Fruit fly (Drosophila melanogaster) whole organism: ENCODE data around the gene CG7214.
A peak's percentile ranks its signal among the peaks of the same experiment; 100 is the strongest.
"Not testable (repeated sequence)": the region's sequence is repeated elsewhere in the genome, so short reads cannot be mapped to it uniquely, and the experiment has no call there.

ENCODE experiments used
- CG8478 ChIP-seq: fragments of >200 bp; optimal IDR thresholded peaks from 2 replicates; lab custom pipeline; 2018; ENCODE audit warnings: inconsistent platforms
- Dll ChIP-seq: fragments of >200 bp; optimal IDR thresholded peaks from 2 replicates; lab custom pipeline; 2017
- EcR ChIP-seq, 2 experiments: fragments of >200 bp; optimal IDR thresholded peaks; 2 replicates each; lab custom pipeline; 2017; ENCODE audit warnings: missing biosample characterization in 2 of 2, missing genetic modification characterization in 2 of 2, missing genetic modification reagents in 2 of 2
- pan ChIP-seq: fragments of >200 bp; optimal IDR thresholded peaks from 2 replicates; lab custom pipeline; 2017
- psq ChIP-seq: fragments of >200 bp; optimal IDR thresholded peaks from 2 replicates; lab custom pipeline; 2017
- usp ChIP-seq: fragments of >200 bp; optimal IDR thresholded peaks from 2 replicates; lab custom pipeline; 2017; ENCODE audit warnings: missing biosample characterization, missing genetic modification characterization, mixed read lengths

CG7214 gene

DNA sequence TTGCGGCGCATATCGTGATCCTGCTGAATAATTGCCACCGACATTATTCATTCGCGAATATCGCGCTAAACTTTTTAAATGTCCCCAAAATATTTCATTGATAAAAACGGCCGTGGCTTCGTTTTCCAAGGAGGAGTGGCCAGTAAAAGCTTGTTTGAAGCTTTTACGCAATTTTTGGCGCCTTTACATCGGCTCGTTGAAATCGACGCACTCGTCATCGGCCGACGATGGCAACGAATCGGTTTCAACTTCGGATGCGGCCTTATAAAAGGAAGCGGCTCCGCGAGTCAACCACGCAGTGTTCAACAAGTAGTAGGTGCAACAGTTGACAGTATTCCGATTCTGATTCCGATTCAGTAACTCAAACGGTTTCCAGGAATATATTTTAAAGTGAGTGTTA lies 22.7 kb upstream of the CG7214 start, which contains the start of gene CG7191:
Gene CG7191 (plus strand): TSS at position 301 of the 400 bp plus-strand sequence.
- TF ChIP-seq psq (lab: Kevin White, UChicago) = no peak
- TF ChIP-seq CG8478 (lab: Kevin White, UChicago) = no peak
- TF ChIP-seq EcR (GFP tag; optimal IDR thresholded peaks at IDR 0.05; lab: Kevin White, UChicago) = no peak
- no peak for TF ChIP-seq pan
- no peak for TF ChIP-seq usp (GFP tag; lab: Kevin White, UChicago)
- no peak for TF ChIP-seq Dll (lab: Kevin White, UChicago)

DNA sequence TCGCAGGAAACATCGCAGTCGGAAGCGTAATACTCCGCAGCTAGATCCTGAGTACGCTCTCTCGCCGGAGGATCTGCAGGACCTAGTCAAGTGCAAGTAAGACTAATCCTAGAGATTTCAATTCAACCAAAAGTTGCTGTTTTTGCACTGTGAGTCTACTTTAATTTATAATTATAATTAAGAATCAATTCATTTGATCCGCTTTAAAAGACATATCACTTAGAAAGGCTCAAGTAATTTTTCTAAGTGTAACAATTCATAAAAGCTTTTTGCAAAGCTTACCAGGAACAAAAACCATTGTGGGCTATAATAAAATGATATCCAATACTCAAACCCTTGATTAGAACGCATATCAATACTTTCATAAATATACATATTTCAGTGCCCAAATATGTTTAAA lies 12.2 kb upstream of the CG7214 start:
- no peak for TF ChIP-seq psq (lab: Kevin White, UChicago)
- no peak for TF ChIP-seq pan
- no peak for TF ChIP-seq Dll (lab: Kevin White, UChicago)
- TF ChIP-seq EcR (GFP tag; optimal IDR thresholded peaks at IDR 0.05; lab: Kevin White, UChicago) = no peak
- TF ChIP-seq CG8478 (lab: Kevin White, UChicago) = no peak
- no peak for TF ChIP-seq usp (GFP tag; lab: Kevin White, UChicago)

DNA sequence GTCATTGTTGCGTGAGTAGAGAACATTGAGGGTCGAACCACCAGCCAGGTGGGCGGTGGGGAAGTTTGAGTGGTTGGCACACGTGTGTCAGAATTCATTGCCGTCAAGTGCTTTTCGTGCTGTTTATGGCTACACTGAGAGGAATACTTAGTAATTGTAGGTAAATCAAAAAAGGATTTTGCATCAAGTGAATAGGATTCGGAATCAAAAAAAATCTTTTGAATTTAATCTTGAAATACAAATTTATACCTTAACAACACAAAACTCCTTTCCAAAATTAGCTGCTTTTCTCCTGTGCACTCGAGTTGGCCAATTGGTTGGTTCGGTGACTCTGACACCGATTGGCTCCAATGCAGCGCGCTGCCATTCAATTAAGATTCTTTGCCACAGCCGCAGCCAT lies 9.9 kb upstream of the CG7214 start:
- TF ChIP-seq Dll (lab: Kevin White, UChicago) = no peak
- no peak for TF ChIP-seq CG8478 (lab: Kevin White, UChicago)
- no peak for TF ChIP-seq usp (GFP tag; lab: Kevin White, UChicago)
- no peak for TF ChIP-seq psq (lab: Kevin White, UChicago)
- no peak for TF ChIP-seq EcR (GFP tag; optimal IDR thresholded peaks at IDR 0.05; lab: Kevin White, UChicago)
- TF ChIP-seq pan = no peak

DNA sequence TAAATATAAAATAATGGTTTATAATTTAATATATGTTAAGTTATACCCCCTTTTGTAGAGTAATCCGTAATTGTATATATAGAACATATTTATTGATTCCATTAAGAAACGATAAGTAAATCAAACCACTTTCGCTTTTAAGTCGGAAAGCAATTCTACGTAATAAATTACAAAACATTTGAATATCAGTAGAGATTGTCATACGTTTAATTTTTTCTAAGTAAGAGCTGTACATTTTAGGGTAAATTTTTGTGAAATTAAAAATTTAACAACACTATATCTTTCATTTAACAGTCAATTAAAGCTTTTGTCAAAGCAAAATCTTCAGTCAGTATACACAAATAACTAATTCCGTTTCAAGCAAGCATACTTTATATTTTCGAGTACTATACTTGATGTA lies 9.2 kb upstream of the CG7214 start, which contains the start of gene CG46025:
Gene CG46025 (plus strand): TSS at position 301 of the 400 bp plus-strand sequence.
- TF ChIP-seq psq (lab: Kevin White, UChicago) = no peak
- TF ChIP-seq usp (GFP tag; lab: Kevin White, UChicago) = no peak

DNA sequence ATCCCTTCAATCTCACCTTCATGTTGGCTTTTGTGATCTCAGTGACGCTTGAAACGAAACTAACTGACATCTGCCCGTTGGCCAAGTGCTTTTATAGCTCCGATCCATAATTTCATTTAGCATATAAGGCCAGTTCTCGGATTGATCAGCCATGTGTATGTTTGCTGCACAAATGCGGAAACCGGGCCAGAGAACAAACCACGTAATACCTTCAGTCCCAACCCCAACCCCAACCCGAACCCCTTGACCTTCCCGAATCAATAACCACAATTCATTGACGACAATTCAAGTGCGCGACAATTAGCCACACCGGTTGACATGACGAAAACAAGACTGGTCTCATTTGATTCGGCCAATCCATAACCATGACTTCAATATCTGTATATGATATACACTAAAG lies 8.4 kb upstream of the CG7214 start, which contains the start of gene CG7203:
Gene CG7203 (minus strand): TSS at position 101 of the 400 bp plus-strand sequence.
- TF ChIP-seq CG8478 (lab: Kevin White, UChicago) (no peak), pan (no peak), EcR (GFP tag; optimal IDR thresholded peaks at IDR 0.05; lab: Kevin White, UChicago) (no peak), usp (GFP tag; lab: Kevin White, UChicago) (no peak)

DNA sequence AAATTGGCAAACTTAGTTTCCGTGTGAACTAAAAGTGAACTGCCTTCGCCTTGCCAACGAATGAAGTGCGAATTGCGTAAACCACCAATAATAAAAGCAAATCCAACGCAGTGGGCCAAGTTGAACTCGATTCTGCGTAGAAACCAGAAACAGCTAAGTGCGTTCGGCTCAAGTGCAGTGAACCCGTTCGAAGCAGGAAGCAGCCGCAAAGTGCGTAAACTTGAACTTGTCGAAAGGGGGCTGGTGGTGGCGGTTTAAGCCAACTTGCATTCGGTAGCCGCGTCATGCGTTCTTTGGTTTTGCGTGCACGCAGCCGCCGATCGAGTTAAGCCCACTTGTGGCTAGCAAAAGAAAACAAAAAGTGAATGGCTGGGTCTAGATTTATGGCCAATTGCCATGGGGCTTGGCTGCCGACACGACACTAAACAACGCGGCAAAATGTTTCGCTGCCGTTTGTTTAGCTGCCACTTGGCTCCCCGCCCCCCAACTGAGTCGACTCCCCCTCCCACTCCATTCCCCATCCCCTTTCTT lies 6.1 kb upstream of the CG7214 start:
- peak in 1 of 2 experiments; percentile 72 for TF ChIP-seq EcR (GFP tag; optimal IDR thresholded peaks at IDR 0.05; lab: Kevin White, UChicago)
- TF ChIP-seq Dll (lab: Kevin White, UChicago) = no peak

DNA sequence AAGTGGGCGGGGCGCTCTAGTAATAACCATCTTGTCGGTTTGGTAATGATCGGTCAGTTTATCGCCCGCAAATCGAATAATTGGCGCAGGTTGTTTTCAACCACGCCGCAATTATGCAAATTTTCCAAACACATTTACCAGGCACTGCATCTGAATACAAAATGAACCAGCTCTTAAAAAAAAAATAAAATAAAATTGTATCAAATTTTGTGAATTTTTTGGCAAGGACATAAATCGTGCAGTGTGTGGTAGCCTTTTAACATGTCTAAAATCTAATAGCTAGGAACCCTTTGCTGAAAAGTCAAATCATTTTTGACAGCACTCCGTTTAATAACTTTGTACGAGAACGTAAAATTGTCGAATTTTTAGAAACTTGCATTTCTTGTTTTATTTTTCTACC lies 2.3 kb upstream of the CG7214 start, which contains the start of gene ATPsynGL:
Gene ATPsynGL (plus strand): TSS at position 301 of the 400 bp plus-strand sequence.
- TF ChIP-seq CG8478 (lab: Kevin White, UChicago) = no peak
- TF ChIP-seq EcR (GFP tag; optimal IDR thresholded peaks at IDR 0.05; lab: Kevin White, UChicago) = no peak
- no peak for TF ChIP-seq psq (lab: Kevin White, UChicago)
- no peak for TF ChIP-seq pan
- TF ChIP-seq usp (GFP tag; lab: Kevin White, UChicago) = no peak
- TF ChIP-seq Dll (lab: Kevin White, UChicago) = no peak

DNA sequence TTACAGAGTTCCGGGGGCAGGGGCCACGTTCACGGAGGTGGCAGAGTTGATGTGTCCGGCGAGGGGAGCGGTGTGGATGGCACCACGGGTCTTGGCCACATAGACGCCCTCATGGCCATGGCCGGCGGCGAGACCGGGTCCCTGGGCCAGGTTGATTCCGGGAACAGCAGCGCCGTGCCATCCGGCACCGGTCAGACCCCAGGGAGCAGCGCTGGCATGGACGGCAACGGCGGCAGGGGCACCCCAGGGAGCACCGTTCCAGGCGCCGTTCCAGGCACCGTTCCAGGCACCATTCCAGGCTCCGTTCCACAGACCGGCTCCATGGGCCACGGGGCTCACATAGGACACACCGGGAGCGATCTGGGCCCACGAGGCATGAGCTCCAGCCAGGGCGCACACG lies 431 bp downstream of the CG7214 start:
- TF ChIP-seq pan (no peak), psq (lab: Kevin White, UChicago) (no peak), CG8478 (lab: Kevin White, UChicago) (no peak), usp (GFP tag; lab: Kevin White, UChicago) (no peak), EcR (GFP tag; optimal IDR thresholded peaks at IDR 0.05; lab: Kevin White, UChicago) (no peak), Dll (lab: Kevin White, UChicago) (no peak)

DNA sequence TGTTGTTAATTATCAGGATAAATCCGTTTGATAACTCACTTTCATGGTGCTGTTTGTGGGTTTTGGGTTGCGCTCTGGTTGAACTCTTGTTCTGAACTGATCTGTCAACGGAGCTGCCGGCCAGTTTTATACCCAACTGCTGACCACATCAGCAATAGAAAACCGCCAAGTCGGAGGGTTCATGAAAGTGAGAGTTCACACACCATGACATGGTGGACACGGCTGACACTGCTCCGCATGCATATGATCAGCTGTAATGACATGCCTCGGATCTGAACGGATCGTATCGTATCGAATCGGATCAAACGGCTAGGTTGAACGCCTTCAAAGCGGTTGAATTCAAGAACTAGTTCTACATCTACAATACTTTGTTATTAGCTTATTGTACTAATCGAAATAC lies 3.2 kb downstream of the CG7214 start, which contains the start of gene Acp1:
Gene Acp1 (minus strand): TSS at position 101 of the 400 bp plus-strand sequence.
- TF ChIP-seq pan (no peak), CG8478 (lab: Kevin White, UChicago) (no peak), EcR (GFP tag; optimal IDR thresholded peaks at IDR 0.05; lab: Kevin White, UChicago) (no peak), usp (GFP tag; lab: Kevin White, UChicago) (no peak), Dll (lab: Kevin White, UChicago) (no peak), psq (lab: Kevin White, UChicago) (no peak)

DNA sequence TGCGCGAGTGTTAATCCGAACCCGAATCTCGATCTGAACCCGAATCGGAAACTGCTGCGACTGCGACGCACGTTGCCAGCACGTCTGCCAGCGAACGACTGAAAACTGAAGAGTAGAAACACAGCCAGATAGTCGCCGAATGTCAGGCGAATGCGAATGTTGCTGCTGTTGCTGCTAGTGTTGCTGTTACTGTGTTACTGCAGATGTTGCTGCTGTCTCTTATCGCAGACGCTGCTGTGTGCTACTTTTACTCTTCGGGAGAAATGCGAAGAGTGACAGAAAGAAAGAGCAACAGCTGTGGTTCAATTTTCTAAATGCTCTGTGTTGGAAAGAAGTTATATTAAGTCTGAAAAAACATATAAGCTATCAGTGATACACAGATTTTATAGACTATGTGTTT lies 5.9 kb downstream of the CG7214 start, which contains the start of gene CG31904:
Gene CG31904 (minus strand): TSS at position 101 of the 400 bp plus-strand sequence.
- TF ChIP-seq usp (GFP tag; lab: Kevin White, UChicago); CG8478 (lab: Kevin White, UChicago); EcR (GFP tag; optimal IDR thresholded peaks at IDR 0.05; lab: Kevin White, UChicago): not testable (repeated sequence)

DNA sequence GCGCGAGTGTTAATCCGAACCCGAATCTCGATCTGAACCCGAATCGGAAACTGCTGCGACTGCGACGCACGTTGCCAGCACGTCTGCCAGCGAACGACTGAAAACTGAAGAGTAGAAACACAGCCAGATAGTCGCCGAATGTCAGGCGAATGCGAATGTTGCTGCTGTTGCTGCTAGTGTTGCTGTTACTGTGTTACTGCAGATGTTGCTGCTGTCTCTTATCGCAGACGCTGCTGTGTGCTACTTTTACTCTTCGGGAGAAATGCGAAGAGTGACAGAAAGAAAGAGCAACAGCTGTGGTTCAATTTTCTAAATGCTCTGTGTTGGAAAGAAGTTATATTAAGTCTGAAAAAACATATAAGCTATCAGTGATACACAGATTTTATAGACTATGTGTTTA lies 12.1 kb downstream of the CG7214 start, which contains the start of gene CG13796:
Gene CG13796 (minus strand): TSS at position 101 of the 400 bp plus-strand sequence.
- TF ChIP-seq pan; EcR (GFP tag; optimal IDR thresholded peaks at IDR 0.05; lab: Kevin White, UChicago); usp (GFP tag; lab: Kevin White, UChicago): not testable (repeated sequence)

DNA sequence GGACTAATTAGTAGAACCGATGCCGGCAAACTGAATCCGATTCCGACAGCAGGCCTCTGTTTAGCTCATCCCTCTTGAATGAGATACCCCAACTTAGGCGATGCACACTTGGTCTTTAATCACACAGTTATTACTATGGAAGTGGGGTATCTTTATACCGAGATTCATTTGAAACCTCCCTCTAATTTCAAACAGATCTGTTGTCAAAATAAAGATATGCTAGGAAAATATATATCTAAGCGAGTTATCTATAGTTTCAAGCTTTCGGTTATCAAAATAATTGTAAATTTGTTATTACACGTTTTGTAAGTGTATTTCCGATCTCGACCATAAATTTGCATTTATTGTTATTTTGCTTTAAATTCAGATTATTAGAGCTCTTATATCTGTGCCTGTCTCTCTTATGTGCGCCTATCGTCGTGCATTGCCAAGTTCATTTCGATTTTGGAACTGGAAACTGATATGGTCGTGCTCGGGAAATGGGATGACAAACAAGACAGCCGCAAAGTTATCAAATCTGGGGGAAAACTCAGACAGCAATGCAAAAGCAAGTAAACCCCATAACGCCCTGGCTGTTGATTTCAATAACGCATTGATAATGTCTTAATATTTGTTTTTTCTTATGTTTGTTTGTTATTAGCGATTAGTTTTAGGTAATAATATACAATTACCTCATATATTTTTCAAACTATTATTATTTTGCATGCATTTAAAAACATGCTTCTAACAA lies 18.2 kb downstream of the CG7214 start, which contains the start of gene CG13795:
Gene CG13795 (minus strand): TSS at position 31 of the 730 bp plus-strand sequence.
- TF ChIP-seq CG8478 (lab: Kevin White, UChicago) = no peak
- no peak for TF ChIP-seq EcR (GFP tag; optimal IDR thresholded peaks at IDR 0.05; lab: Kevin White, UChicago)
- no peak for TF ChIP-seq pan
- no peak for TF ChIP-seq Dll (lab: Kevin White, UChicago)
- no peak for TF ChIP-seq psq (lab: Kevin White, UChicago)
- no peak for TF ChIP-seq usp (GFP tag; lab: Kevin White, UChicago)
